Worm (Caenorhabditis elegans) whole organism, late embryonic: ENCODE data around the gene F18E9.4.

ENCODE experiments used
- K02D7.2 ChIP-seq: sonication (generic microtip); optimal IDR thresholded peaks from 2 replicates; lab custom pipeline; 2017; ENCODE audit warnings: mild to moderate bottlenecking, missing genetic modification characterization, missing compliant biosample characterization
- K09A11.1 ChIP-seq: sonication (generic microtip); optimal IDR thresholded peaks from 2 replicates; lab custom pipeline; 2017; ENCODE audit warnings: antibody characterized with exemption, mild to moderate bottlenecking, missing genetic modification characterization, missing compliant biosample characterization; ENCODE audit not compliant: insufficient read depth
- Y22D7AL.16 ChIP-seq: sonication (generic microtip); optimal IDR thresholded peaks from 2 replicates; lab custom pipeline; 2016; ENCODE audit warnings: missing genetic modification characterization, missing compliant biosample characterization
- ahr-1 ChIP-seq: sonication (generic microtip); optimal IDR thresholded peaks from 2 replicates; lab custom pipeline; 2016; ENCODE audit warnings: missing genetic modification characterization, missing compliant biosample characterization
- ama-1 ChIP-seq: fragments of 150-350 bp; optimal IDR thresholded peaks from 2 replicates; lab custom pipeline; 2014
- ceh-14 ChIP-seq: sonication (generic microtip); optimal IDR thresholded peaks from 2 replicates; lab custom pipeline; 2016; ENCODE audit warnings: missing genotype, missing genetic modification characterization, missing compliant biosample characterization
- ceh-19 ChIP-seq: fragments of 200-800 bp; sonication (Bioruptor generic); optimal IDR thresholded peaks from 2 replicates; lab custom pipeline; 2018; ENCODE audit warnings: mild to moderate bottlenecking, missing genetic modification characterization, missing compliant biosample characterization
- ceh-2 ChIP-seq: sonication (generic microtip); optimal IDR thresholded peaks from 2 replicates; lab custom pipeline; 2016; ENCODE audit warnings: missing genotype, missing genetic modification characterization, missing compliant biosample characterization
- ceh-31 ChIP-seq: sonication (generic microtip); optimal IDR thresholded peaks from 2 replicates; lab custom pipeline; 2016; ENCODE audit warnings: missing genetic modification characterization, missing compliant biosample characterization
- ceh-34 ChIP-seq: sonication (generic microtip); optimal IDR thresholded peaks from 2 replicates; lab custom pipeline; 2016; ENCODE audit warnings: mild to moderate bottlenecking, missing genetic modification characterization, missing compliant biosample characterization
- ceh-9 ChIP-seq: sonication (generic microtip); optimal IDR thresholded peaks from 2 replicates; lab custom pipeline; 2016; ENCODE audit warnings: mild to moderate bottlenecking, missing genetic modification characterization, inconsistent platforms, missing compliant biosample characterization
- che-1 ChIP-seq: sonication (generic microtip); optimal IDR thresholded peaks from 2 replicates; lab custom pipeline; 2016; ENCODE audit warnings: mild to moderate bottlenecking, missing genetic modification characterization, missing compliant biosample characterization
- dve-1 ChIP-seq: sonication (generic microtip); optimal IDR thresholded peaks from 2 replicates; lab custom pipeline; 2017; ENCODE audit warnings: antibody characterized with exemption, mild to moderate bottlenecking, missing genetic modification characterization, missing compliant biosample characterization
- elt-2 ChIP-seq: sonication (generic microtip); optimal IDR thresholded peaks from 2 replicates; lab custom pipeline; 2016; ENCODE audit warnings: missing genetic modification reagents, missing genetic modification characterization, missing compliant biosample characterization
- elt-4 ChIP-seq: sonication (generic microtip); optimal IDR thresholded peaks from 2 replicates; lab custom pipeline; 2016; ENCODE audit warnings: missing genetic modification characterization, missing compliant biosample characterization
- ets-4 ChIP-seq: sonication (generic microtip); optimal IDR thresholded peaks from 2 replicates; lab custom pipeline; 2016; ENCODE audit warnings: missing genetic modification characterization, missing compliant biosample characterization
- eyg-1 ChIP-seq: sonication (generic microtip); optimal IDR thresholded peaks from 2 replicates; lab custom pipeline; 2016; ENCODE audit warnings: missing genotype, missing genetic modification characterization, missing compliant biosample characterization
- fkh-6 ChIP-seq: sonication (generic microtip); optimal IDR thresholded peaks from 2 replicates; lab custom pipeline; 2016; ENCODE audit warnings: missing genetic modification characterization, missing compliant biosample characterization
- gmeb-2 ChIP-seq: sonication (generic microtip); optimal IDR thresholded peaks from 2 replicates; lab custom pipeline; 2016; ENCODE audit warnings: missing genetic modification characterization, inconsistent platforms, missing compliant biosample characterization
- hlh-13 ChIP-seq: fragments of 200-800 bp; sonication (Bioruptor generic); optimal IDR thresholded peaks from 2 replicates; lab custom pipeline; 2018; ENCODE audit warnings: mild to moderate bottlenecking, missing genetic modification characterization, missing compliant biosample characterization
- hlh-8 ChIP-seq: sonication (generic microtip); optimal IDR thresholded peaks from 2 replicates; lab custom pipeline; 2016; ENCODE audit warnings: missing genotype, missing genetic modification characterization, missing compliant biosample characterization
- lim-6 ChIP-seq: sonication (generic microtip); optimal IDR thresholded peaks from 2 replicates; lab custom pipeline; 2016; ENCODE audit warnings: missing genetic modification characterization, missing compliant biosample characterization
- mec-3 ChIP-seq: sonication (generic microtip); optimal IDR thresholded peaks from 2 replicates; lab custom pipeline; 2016; ENCODE audit warnings: borderline replicate concordance, missing genetic modification characterization, missing compliant biosample characterization
- nfya-1 ChIP-seq: sonication (generic microtip); optimal IDR thresholded peaks from 2 replicates; lab custom pipeline; 2017; ENCODE audit warnings: missing genetic modification characterization, mild to moderate bottlenecking, missing compliant biosample characterization, antibody characterized with exemption, moderate library complexity
- nhr-11 ChIP-seq: fragments of 150-350 bp; optimal IDR thresholded peaks from 2 replicates; lab custom pipeline; 2014; ENCODE audit warnings: missing biosample characterization, missing genetic modification characterization
- odd-2 ChIP-seq: sonication (generic microtip); optimal IDR thresholded peaks from 2 replicates; lab custom pipeline; 2017; ENCODE audit warnings: antibody characterized with exemption, mild to moderate bottlenecking, missing genetic modification characterization, missing compliant biosample characterization
- pha-2 ChIP-seq: sonication (generic microtip); optimal IDR thresholded peaks from 2 replicates; lab custom pipeline; 2017; ENCODE audit warnings: mild to moderate bottlenecking, missing genetic modification characterization, missing compliant biosample characterization
- pqm-1 ChIP-seq: sonication (generic microtip); optimal IDR thresholded peaks from 2 replicates; lab custom pipeline; 2016; ENCODE audit warnings: missing genetic modification characterization, missing compliant biosample characterization
- ref-2 ChIP-seq: sonication (generic microtip); optimal IDR thresholded peaks from 2 replicates; lab custom pipeline; 2016; ENCODE audit warnings: missing genetic modification characterization, missing compliant biosample characterization
- rnt-1 ChIP-seq: sonication (generic microtip); optimal IDR thresholded peaks from 2 replicates; lab custom pipeline; 2016; ENCODE audit warnings: missing genetic modification characterization, missing compliant biosample characterization
- sdc-2 ChIP-seq: sonication (generic microtip); optimal IDR thresholded peaks from 2 replicates; lab custom pipeline; 2016; ENCODE audit warnings: missing genotype, missing genetic modification characterization, missing compliant biosample characterization
- sox-2 ChIP-seq: fragments of 200-800 bp; sonication (Bioruptor generic); IDR thresholded peaks from 2 replicates; pipeline ENCODE4 v1.3.6; 2022; ENCODE audit warnings: missing genetic modification reagents, missing genetic modification characterization, missing compliant biosample characterization
- sox-4 ChIP-seq: sonication (generic microtip); optimal IDR thresholded peaks from 2 replicates; lab custom pipeline; 2017; ENCODE audit warnings: mild to moderate bottlenecking, missing genetic modification characterization, inconsistent platforms, missing compliant biosample characterization
- syd-9 ChIP-seq: sonication (generic microtip); optimal IDR thresholded peaks from 2 replicates; lab custom pipeline; 2016; ENCODE audit warnings: mild to moderate bottlenecking, missing genetic modification characterization, moderate library complexity, missing compliant biosample characterization
- tbx-2 ChIP-seq: sonication (generic microtip); optimal IDR thresholded peaks from 2 replicates; lab custom pipeline; 2016; ENCODE audit warnings: missing genetic modification characterization, missing compliant biosample characterization
- tbx-7 ChIP-seq: sonication (generic microtip); optimal IDR thresholded peaks from 2 replicates; lab custom pipeline; 2016; ENCODE audit warnings: missing genotype, missing genetic modification characterization, missing compliant biosample characterization
- unc-55 ChIP-seq: sonication (generic microtip); optimal IDR thresholded peaks from 2 replicates; lab custom pipeline; 2017; ENCODE audit warnings: missing biosample characterization, missing genetic modification reagents, missing genetic modification characterization
- zip-5 ChIP-seq: sonication (generic microtip); optimal IDR thresholded peaks from 2 replicates; lab custom pipeline; 2016; ENCODE audit warnings: missing genetic modification characterization, missing compliant biosample characterization

F18E9.4 gene

DNA sequence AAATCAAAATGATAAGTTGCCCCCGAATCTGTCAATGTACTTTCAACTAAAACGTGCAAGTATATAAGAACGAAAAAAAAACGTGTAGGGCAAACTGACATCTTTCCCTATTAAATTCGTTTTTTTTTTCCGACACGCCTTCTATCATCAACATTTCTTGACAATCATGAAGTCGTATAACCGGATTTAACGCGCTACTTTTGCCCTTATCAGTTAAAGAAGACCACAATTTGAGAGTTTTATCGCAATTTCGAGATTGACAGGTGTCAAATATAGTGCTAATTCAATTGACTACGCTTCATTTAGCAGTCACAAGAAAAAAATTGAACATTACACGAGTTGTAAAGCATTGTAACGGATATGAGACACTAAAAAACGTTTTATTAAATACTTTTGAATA is 13.2 kb upstream of the F18E9.4 start:
- TF ChIP-seq fkh-6 (tag; lab: Kevin White, UChicago) (no peak), hlh-13 (GFP tag; lab: Kevin White, UChicago) (no peak), pqm-1 (tag; lab: Kevin White, UChicago) (no peak), che-1 (tag; lab: Kevin White, UChicago) (no peak), Y22D7AL.16 (tag; lab: Kevin White, UChicago) (no peak), sox-4 (no peak), gmeb-2 (tag; lab: Kevin White, UChicago) (no peak), ama-1 (lab: Kevin White, UChicago) (no peak), ceh-34 (no peak), zip-5 (tag; lab: Kevin White, UChicago) (no peak), ets-4 (no peak), dve-1 (tag; lab: Kevin White, UChicago) (no peak), eyg-1 (tag; lab: Kevin White, UChicago) (no peak)

DNA sequence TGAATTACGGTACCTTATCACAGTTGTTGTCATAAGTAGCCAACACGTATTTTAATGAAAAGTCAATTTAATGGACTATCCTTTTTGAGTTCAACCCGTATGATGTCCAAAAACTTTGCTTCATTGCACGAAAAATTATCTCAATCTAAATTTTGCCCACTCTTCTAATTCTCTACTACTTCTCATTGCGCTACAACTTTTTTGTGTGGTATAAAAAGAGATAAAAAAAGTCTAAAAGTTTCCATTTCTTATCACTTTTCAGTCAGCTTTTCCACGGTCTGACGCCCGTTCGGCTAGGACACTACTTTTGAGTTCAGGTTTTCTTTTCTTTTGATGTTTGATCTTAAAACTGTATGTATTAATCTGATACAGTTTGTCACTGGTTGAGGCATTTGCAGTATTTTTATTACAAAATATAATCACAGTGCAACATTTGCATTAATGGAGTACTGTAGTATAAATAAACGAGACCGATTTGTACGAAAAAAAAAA is 12.4 kb upstream of the F18E9.4 start:
- no peak for TF ChIP-seq lim-6 (tag; lab: Kevin White, UChicago)
- TF ChIP-seq elt-4: no peak
- TF ChIP-seq sdc-2 (tag; lab: Kevin White, UChicago): no peak
- no peak for TF ChIP-seq ceh-14 (tag; lab: Kevin White, UChicago)
- no peak for TF ChIP-seq pqm-1 (tag; lab: Kevin White, UChicago)
- no peak for TF ChIP-seq Y22D7AL.16 (tag; lab: Kevin White, UChicago)
- TF ChIP-seq hlh-8 (tag; lab: Kevin White, UChicago): no peak
- no peak for TF ChIP-seq ceh-19 (GFP tag; lab: Kevin White, UChicago)
- TF ChIP-seq K09A11.1 (tag; lab: Kevin White, UChicago): no peak
- no peak for TF ChIP-seq ceh-31 (tag; lab: Kevin White, UChicago)
- TF ChIP-seq K02D7.2 (tag; lab: Kevin White, UChicago): no peak
- no peak for TF ChIP-seq ceh-34
- TF ChIP-seq mec-3 (tag; lab: Kevin White, UChicago): no peak

DNA sequence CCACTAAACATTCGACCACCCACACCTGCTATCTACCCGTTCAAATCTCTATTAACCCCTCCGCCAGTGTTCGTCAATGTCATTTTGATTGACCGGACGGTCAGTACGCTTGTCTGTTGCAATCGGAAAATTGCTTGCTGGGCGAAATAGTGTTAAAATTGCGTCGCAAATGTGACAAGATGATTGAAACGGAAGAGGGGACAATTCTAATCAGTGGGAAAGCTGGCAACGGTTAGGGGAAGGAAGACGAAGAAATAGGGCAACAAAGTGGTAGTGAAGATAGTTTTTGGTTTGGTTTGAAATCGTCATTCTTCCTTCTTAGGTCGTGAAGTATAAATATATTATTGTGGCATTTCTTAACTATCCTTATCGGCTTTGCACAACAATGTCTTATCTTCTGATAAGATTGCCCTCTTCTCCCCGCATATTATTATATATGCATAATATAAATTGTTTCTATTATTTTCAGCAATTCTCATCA is 11.9 kb upstream of the F18E9.4 start:
- TF ChIP-seq tbx-2 (peak; percentile 2), ceh-9 (tag; lab: Kevin White, UChicago) (no peak), elt-2 (tag; lab: Kevin White, UChicago) (peak; percentile 84), tbx-7 (tag; lab: Kevin White, UChicago) (no peak), sox-2 (GFP tag; lab: Robert Waterston, UW) (no peak), ceh-31 (tag; lab: Kevin White, UChicago) (no peak), mec-3 (tag; lab: Kevin White, UChicago) (no peak), unc-55 (GFP tag; lab: Kevin White, UChicago) (peak; percentile 92), ahr-1 (tag; lab: Kevin White, UChicago) (no peak)

DNA sequence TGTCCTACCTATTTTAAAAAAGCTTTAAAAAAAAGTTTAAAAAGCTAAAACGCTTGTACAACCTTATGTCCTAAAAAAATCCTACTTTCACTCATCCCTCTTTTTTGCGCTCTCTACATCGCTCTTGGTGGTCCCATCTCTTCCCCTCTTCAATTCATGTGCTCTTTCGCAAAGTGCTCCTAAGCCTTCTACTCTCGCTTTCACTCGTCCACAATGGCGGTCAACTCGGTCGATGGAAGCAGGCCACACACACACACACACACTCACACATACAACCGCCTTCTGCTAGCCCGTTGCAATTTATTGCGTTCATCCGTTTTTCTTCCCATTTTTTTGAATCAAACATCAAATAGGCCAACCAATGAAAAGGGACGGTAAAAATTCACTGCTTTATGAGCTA is 11.2 kb upstream of the F18E9.4 start:
- TF ChIP-seq ceh-2 (tag; lab: Kevin White, UChicago) (no peak), hlh-13 (GFP tag; lab: Kevin White, UChicago) (no peak), ref-2 (tag; lab: Kevin White, UChicago) (peak; percentile 29), ceh-19 (GFP tag; lab: Kevin White, UChicago) (peak; percentile 34), ceh-9 (tag; lab: Kevin White, UChicago) (no peak), syd-9 (tag; lab: Kevin White, UChicago) (peak; percentile 14), pha-2 (tag; lab: Kevin White, UChicago) (no peak), nhr-11 (tag; lab: Kevin White, UChicago) (no peak), elt-2 (tag; lab: Kevin White, UChicago) (no peak), ceh-31 (tag; lab: Kevin White, UChicago) (peak; percentile 9), odd-2 (no peak), ceh-34 (no peak), fkh-6 (tag; lab: Kevin White, UChicago) (no peak), rnt-1 (tag; lab: Kevin White, UChicago) (peak; percentile 1), nfya-1 (tag; lab: Kevin White, UChicago) (peak; percentile 28)
